Fruit fly (Drosophila melanogaster) whole organism: ENCODE measurements around the gene Srlp.
"Not testable (repeated sequence)": the region's sequence is repeated elsewhere in the genome, so short reads cannot be mapped to it uniquely, and the experiment has no call there.

Source experiments
- CG8478 ChIP-seq: fragments of >200 bp; optimal IDR thresholded peaks from 2 replicates; lab custom pipeline; 2018; ENCODE audit warnings: inconsistent platforms
- Dll ChIP-seq: fragments of >200 bp; optimal IDR thresholded peaks from 2 replicates; lab custom pipeline; 2017
- EcR ChIP-seq, 2 experiments: fragments of >200 bp; optimal IDR thresholded peaks; 2 replicates each; lab custom pipeline; 2017; ENCODE audit warnings: missing biosample characterization in 2 of 2, missing genetic modification characterization in 2 of 2, missing genetic modification reagents in 2 of 2
- pan ChIP-seq: fragments of >200 bp; optimal IDR thresholded peaks from 2 replicates; lab custom pipeline; 2017
- psq ChIP-seq: fragments of >200 bp; optimal IDR thresholded peaks from 2 replicates; lab custom pipeline; 2017
- usp ChIP-seq: fragments of >200 bp; optimal IDR thresholded peaks from 2 replicates; lab custom pipeline; 2017; ENCODE audit warnings: missing biosample characterization, missing genetic modification characterization, mixed read lengths

The Srlp gene

dm6 chr3R:12449617-12450242 is 15.8 kb downstream of the Srlp start:
- TF ChIP-seq usp (GFP tag; lab: Kevin White, UChicago) (no peak), EcR (GFP tag; optimal IDR thresholded peaks at IDR 0.05; lab: Kevin White, UChicago) (no peak), Dll (no peak), CG8478 (lab: Kevin White, UChicago) (no peak), pan (lab: Kevin White, UChicago) (no peak), psq (lab: Kevin White, UChicago) (no peak)

DNA sequence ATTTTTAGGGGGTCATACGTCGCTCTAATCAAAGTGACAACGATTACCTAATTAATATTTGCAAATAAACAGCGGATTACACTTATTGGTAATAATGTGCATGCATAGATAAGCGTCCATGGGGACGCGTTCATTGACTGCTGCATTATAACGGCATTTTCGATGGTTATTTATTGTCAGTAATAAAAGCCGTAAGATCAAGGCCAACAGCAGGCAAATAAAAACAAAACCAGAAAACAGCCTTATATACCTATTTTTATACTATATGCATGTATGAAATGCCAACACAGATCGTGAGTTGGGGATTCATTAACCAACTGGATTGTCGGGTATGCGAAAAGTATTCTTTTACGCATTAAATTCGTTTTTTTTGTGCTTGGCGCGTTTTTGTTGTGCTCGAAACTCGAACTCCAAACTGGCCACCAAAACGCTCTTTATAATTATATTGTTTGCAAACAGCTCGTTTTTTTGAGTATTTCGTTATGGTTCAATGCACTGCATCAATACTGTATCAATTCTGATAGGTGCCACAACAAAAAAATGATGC is 16.9 kb downstream of the Srlp start:
- TF ChIP-seq psq (lab: Kevin White, UChicago): no peak
- TF ChIP-seq pan (lab: Kevin White, UChicago): no peak
- TF ChIP-seq usp (GFP tag; lab: Kevin White, UChicago): no peak
- TF ChIP-seq Dll: no peak
- no peak for TF ChIP-seq EcR (GFP tag; optimal IDR thresholded peaks at IDR 0.05; lab: Kevin White, UChicago)
- TF ChIP-seq CG8478 (lab: Kevin White, UChicago): no peak

DNA sequence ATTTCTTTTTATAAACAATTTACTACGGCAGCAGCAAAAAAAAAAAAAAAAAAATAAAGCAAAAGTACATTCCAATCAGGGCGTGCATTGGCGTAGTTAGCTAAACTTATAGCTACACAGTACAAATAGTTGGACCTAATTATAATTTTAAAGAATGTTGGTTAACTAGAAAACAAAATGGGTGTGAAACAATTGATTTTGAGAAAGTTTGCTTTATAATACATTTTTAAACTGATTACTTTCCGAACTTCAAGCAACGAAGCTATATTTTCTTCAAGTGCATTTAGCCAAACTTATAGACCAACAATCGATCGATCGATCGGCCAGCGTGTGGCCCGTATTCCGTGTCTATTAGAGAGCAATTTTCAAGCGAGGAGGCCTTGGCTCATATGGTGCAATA is 17.5 kb downstream of the Srlp start:
- TF ChIP-seq EcR (GFP tag; optimal IDR thresholded peaks at IDR 0.05; lab: Kevin White, UChicago) (no peak), usp (GFP tag; lab: Kevin White, UChicago) (no peak), Dll (no peak), CG8478 (lab: Kevin White, UChicago) (no peak), pan (lab: Kevin White, UChicago) (no peak), psq (lab: Kevin White, UChicago) (no peak)

DNA sequence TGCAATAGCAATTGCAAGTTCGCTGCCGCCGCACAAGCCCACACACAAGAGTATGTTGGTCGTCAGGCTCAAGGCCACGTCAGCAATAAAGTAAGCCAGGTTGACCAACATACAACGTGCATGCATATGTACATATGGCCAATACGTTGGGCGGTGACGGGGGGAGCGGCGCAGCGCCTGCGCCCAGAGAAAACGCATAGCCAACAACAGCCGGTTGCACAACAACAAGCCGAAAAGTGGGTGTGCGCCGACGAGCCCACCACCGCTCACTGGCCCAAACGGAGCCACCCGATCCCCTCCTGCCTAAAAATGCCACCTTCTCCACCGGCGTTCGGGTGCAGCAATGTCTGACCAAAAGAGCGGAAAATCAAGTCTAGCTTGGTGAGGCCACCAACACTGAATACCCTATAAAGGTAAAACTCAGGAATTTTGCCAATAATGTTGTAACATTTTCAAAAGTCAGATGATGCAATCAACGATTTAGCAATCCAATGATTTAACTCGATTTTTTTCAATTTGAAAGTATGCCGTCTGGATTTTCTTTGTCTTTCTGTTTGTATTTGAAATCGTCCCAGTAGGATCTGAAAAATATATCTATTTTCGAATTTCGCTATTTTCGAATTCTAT is 18.1 kb downstream of the Srlp start, which contains the start of gene CG5509:
Gene CG5509 (plus strand): TSS at position 577 of the 627 bp plus-strand sequence.
- TF ChIP-seq EcR (GFP tag; optimal IDR thresholded peaks at IDR 0.05; lab: Kevin White, UChicago): no peak
- TF ChIP-seq usp (GFP tag; lab: Kevin White, UChicago): no peak
- no peak for TF ChIP-seq pan (lab: Kevin White, UChicago)
- no peak for TF ChIP-seq psq (lab: Kevin White, UChicago)
- no peak for TF ChIP-seq CG8478 (lab: Kevin White, UChicago)
- no peak for TF ChIP-seq Dll

DNA sequence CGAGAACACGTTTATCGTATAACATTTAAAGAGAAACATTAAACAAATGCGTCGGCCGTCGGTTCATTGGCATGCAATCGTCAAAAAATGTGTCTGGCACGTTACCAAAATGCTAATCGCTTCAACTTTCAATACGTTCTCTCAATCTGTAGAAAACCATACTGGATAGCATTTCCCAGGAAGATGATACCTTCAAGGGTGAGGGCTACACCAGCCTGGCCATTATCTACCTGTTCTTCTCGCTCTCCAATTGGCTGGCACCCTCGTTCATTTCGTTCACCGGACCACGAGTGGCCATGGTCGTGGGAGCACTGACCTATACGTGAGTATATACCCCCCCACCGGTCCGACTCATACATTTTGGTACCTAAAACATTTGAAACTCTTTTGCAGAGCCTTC is 20.6 kb downstream of the Srlp start:
- TF ChIP-seq EcR (GFP tag; optimal IDR thresholded peaks at IDR 0.05; lab: Kevin White, UChicago): no peak
- no peak for TF ChIP-seq pan (lab: Kevin White, UChicago)
- TF ChIP-seq CG8478 (lab: Kevin White, UChicago): no peak
- no peak for TF ChIP-seq usp (GFP tag; lab: Kevin White, UChicago)
- no peak for TF ChIP-seq Dll
- no peak for TF ChIP-seq psq (lab: Kevin White, UChicago)

DNA sequence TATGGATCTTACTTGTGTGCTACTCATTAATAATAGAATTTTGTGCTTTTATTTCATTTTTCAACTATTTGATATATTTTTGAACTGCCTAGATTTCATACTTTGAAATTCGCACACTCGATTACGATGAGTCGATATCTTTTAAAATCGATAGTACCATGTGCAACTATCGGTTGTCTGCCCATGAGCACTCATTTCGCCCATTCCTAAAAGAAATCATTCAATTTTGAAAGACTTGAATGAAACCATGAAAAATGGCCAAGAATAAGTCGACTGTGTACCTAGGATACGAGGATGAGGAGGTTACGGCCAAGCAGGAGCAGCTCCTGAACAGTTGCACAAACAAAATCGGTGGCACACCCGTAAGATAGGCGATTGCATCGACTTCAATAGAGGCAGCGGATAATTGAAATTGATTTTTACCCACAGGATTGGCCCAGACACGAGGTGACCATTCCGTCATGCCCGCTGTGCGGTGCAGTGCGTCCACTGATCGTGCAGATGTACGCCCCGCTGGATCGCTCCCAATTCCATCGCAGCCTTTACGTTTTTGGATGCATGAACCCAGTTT is 22.6 kb downstream of the Srlp start, which contains the start of gene trus:
Gene trus (plus strand): TSS at position 204 of the 571 bp plus-strand sequence.
- TF ChIP-seq Dll (no peak), CG8478 (lab: Kevin White, UChicago) (no peak), psq (lab: Kevin White, UChicago) (no peak), pan (lab: Kevin White, UChicago) (no peak), EcR (GFP tag; optimal IDR thresholded peaks at IDR 0.05; lab: Kevin White, UChicago) (no peak), usp (GFP tag; lab: Kevin White, UChicago) (no peak)

DNA sequence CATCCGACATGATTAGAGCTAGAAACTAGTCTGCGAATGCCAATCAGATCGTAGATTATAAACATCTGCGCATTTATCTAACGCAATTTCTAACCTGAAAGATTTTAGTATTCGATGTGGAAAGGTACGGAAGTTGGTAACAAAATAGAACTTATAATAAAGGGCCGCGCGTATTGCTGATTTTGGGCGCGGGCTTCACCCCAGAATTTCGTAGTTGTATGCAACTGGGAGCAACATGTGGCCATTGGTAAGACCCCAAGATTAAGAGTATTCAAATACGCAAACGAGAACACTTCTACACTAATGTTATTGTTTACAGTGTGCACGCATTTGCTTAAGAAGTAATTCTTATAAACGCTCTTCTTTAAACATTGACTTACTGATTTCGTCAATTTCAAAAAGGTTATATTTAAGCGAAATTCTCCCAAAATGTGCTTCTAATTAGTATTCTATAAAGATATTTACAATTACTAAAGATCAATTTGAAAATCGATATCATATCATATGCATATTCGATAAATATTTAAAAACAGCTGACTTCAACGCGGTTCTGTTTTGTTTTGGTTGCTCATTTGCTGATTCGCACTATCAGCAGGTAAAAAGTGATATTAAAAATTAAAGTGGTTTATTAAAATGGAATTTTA is 26.1 kb downstream of the Srlp start, which contains the start of the genes CG5961 and Polr3C:
Gene CG5961 (minus strand): TSS at position 416 of the 644 bp plus-strand sequence.
Gene Polr3C (plus strand): TSS at position 536 of the 644 bp plus-strand sequence.
- TF ChIP-seq CG8478 (lab: Kevin White, UChicago) (no peak), EcR (GFP tag; optimal IDR thresholded peaks at IDR 0.05; lab: Kevin White, UChicago) (no peak), Dll (no peak), usp (GFP tag; lab: Kevin White, UChicago) (no peak), pan (lab: Kevin White, UChicago) (no peak), psq (lab: Kevin White, UChicago) (no peak)

dm6 chr3R:12465198-12465597 is 31.3 kb downstream of the Srlp start, which contains the start of gene CG5608:
Gene CG5608, minus strand, starts transcription at chr3R:12465298.
- not testable (repeated sequence) for TF ChIP-seq usp (GFP tag; lab: Kevin White, UChicago); psq (lab: Kevin White, UChicago); CG8478 (lab: Kevin White, UChicago)

DNA sequence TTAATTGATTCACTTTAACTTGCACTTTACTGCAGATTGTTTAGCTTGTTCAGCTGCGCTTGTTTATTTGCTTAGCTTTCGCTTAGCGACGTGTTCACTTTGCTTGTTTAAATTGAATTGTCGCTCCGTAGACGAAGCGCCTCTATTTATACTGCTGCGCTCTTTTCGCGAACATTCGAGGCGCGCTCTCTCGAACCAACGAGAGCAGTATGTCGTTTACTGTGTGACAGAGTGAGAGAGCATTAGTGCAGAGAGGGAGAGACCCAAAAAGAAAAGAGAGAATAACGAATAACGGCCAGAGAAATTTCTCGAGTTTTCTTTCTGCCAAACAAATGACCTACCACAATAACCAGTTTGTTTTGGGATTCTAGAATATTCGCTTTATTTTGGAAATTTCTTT is 33.8 kb downstream of the Srlp start, which contains the start of gene Hsp70Ba:
Gene Hsp70Ba (minus strand): TSS at position 102 of the 400 bp plus-strand sequence.
- TF ChIP-seq pan (lab: Kevin White, UChicago); CG8478 (lab: Kevin White, UChicago); Dll: not testable (repeated sequence)
